Fruit fly (Drosophila melanogaster): ENCODE measurements around the gene MSAmiP.

Gene MSAmiP

DNA sequence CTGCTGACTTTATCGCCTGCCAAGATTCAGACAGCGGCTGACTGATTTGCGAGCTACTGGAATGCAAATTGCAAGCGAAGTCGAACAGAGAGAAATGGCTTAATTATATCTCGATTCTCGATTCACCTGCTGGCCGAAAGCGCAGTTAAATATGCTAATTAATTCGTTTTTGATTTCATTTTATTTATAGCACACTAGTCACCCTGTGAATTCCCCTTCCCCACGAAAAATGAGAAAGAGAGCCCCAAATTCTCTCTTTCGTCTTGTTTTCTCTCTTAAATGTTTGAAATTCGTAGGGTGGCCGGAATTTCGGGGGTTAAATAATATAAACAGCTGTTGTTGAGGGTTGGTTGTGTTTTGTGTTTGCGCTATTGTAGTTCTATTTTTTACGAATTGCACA is 19.4 kb downstream of the MSAmiP start:
- no peak for TF ChIP-seq Clk (GFP tag; optimal IDR thresholded peaks at IDR 0.05)
- no peak for TF ChIP-seq cnc (optimal IDR thresholded peaks at IDR 0.05)
- TF ChIP-seq CG11617 (GFP tag; optimal IDR thresholded peaks at IDR 0.05): no peak
- TF ChIP-seq CG33017 (tag; optimal IDR thresholded peaks at IDR 0.05): no peak

DNA sequence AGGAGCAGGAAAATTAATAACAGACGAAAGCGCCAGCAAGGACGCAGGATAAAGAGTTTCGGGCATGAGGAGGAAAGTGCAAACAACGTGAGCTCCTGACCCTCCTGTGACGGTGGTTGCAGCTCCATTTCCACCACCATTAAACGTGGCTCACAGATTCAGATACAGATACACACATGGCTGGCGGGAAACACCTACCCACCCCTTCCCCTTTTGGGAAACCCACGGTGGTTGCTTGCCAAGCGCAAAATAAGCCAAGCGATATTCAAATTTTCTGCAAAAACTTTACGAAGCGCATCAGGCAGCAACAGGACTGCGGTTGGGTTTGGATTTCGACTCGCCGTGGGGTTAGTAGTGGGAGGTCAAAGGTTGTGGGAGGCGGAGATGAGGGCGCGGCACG is 20.6 kb downstream of the MSAmiP start:
- TF ChIP-seq CG1620 (GFP tag; optimal IDR thresholded peaks at IDR 0.05) (no peak), cic (GFP tag; optimal IDR thresholded peaks at IDR 0.05) (no peak), ovo (GFP tag; optimal IDR thresholded peaks at IDR 0.05) (no peak), Mnt (GFP tag; optimal IDR thresholded peaks at IDR 0.05) (no peak), tj (GFP tag; optimal IDR thresholded peaks at IDR 0.05) (no peak), kay (GFP tag; ENCODE audit: borderline replicate concordance) (no peak), CG11617 (GFP tag; optimal IDR thresholded peaks at IDR 0.05) (no peak), toe (GFP tag; optimal IDR thresholded peaks at IDR 0.05) (no peak), CG5204 (GFP tag; optimal IDR thresholded peaks at IDR 0.05) (no peak), bab1 (GFP tag; optimal IDR thresholded peaks at IDR 0.05) (no peak), Crg-1 (GFP tag; optimal IDR thresholded peaks at IDR 0.05) (no peak), CG14711 (tag; optimal IDR thresholded peaks at IDR 0.05) (no peak), CG7045 (GFP tag; optimal IDR thresholded peaks at IDR 0.05) (no peak), CG12768 (GFP tag; optimal IDR thresholded peaks at IDR 0.05) (no peak), CG7101 (tag; optimal IDR thresholded peaks at IDR 0.05) (no peak), cnc (optimal IDR thresholded peaks at IDR 0.05) (no peak), CG33017 (tag; optimal IDR thresholded peaks at IDR 0.05) (no peak)

DNA sequence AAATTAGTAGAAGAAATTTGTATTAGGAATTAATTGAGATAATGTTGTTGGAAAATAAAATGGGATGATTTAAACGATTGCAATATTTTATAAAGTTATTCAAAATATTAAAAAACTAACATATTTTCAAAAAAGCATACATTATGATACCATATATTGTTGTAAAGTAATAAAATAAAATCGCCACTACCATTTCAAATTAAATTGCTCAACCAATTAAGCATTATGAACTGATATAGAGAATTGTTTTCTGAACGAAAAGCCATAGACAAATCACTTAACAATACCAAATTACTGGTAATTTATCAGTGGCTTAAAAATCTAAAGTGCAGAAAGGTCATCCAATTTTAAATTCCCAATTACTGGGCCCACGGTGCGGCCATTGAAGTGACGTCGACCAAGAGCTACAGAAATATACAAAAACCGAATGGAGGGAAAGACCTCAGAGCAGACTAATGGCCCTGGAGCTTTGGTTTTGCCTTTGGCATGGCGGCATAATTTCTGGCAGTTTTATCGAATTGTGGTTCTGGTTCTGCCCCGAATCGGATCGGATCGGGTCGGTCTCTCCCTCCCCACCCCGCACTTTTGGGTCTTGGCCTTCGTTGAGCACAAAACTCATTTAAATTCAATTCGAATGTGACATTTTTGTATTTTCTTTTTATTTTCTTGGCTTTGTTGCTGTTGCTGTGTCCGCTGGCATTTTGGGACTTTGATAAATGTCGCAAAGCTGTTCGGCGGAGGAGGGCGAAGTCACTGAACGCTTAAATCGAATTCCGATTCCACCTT is 22.9 kb downstream of the MSAmiP start:
- TF ChIP-seq CG7045 (GFP tag; optimal IDR thresholded peaks at IDR 0.05): no peak

DNA sequence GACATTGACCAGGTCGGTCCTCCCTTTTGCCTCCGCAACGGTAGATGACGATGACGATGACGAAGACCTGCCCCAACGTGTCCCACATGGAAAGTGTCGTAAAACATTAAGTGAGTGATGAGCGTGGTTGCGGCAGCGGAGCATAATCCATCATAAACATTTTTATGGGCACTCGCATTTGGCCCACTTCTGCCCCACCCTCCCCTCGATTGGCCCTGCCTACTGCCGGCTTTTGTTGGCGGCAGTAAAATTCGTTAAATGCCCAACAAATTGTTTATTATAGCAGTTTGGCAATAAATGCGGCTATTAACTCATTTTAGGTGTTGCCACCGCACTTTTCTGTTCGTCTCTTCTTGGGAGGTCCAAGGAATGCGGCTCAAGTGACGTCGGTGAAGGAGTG is 24.8 kb downstream of the MSAmiP start:
- no peak for TF ChIP-seq Hr96 (GFP tag; optimal IDR thresholded peaks at IDR 0.05)

DNA sequence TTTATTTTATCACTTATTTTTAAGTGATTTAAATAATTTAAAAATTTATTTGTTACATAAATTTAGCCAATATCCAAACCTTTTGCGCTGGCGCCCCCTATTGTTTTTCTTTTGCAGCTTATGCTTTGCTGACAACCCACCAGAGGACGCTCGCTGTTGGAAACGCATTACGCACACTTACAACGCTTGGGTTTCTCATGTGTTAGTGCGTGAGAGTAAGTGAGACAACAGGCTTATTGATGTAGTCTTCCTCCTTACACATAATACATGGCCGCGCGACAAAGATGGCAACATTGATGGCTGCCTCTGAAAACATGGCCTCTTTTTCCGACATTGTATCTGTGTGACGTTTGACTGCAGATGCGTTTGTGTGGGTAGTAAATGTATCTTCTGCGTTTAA is 26.8 kb downstream of the MSAmiP start:
- TF ChIP-seq Clk (GFP tag; optimal IDR thresholded peaks at IDR 0.05) (no peak), bab1 (GFP tag; optimal IDR thresholded peaks at IDR 0.05) (no peak), CG1620 (GFP tag; optimal IDR thresholded peaks at IDR 0.05) (peak; percentile 38), CG7045 (GFP tag; optimal IDR thresholded peaks at IDR 0.05) (no peak), CG7101 (tag; optimal IDR thresholded peaks at IDR 0.05) (no peak), toe (GFP tag; optimal IDR thresholded peaks at IDR 0.05) (peak; percentile 5), CG5204 (GFP tag; optimal IDR thresholded peaks at IDR 0.05) (no peak), CG11617 (GFP tag; optimal IDR thresholded peaks at IDR 0.05) (no peak), CG12768 (GFP tag; optimal IDR thresholded peaks at IDR 0.05) (no peak), pad (GFP tag; optimal IDR thresholded peaks at IDR 0.05) (peak; percentile 80), CG33017 (tag; optimal IDR thresholded peaks at IDR 0.05) (no peak), Mnt (GFP tag; optimal IDR thresholded peaks at IDR 0.05) (no peak), Hr96 (GFP tag; optimal IDR thresholded peaks at IDR 0.05) (peak; percentile 1), CG14711 (tag; optimal IDR thresholded peaks at IDR 0.05) (no peak), Crg-1 (GFP tag; optimal IDR thresholded peaks at IDR 0.05) (no peak), tj (GFP tag; optimal IDR thresholded peaks at IDR 0.05) (no peak), ovo (GFP tag; optimal IDR thresholded peaks at IDR 0.05) (peak; percentile 2), kay (GFP tag; ENCODE audit: borderline replicate concordance) (peak; percentile 63), cnc (optimal IDR thresholded peaks at IDR 0.05) (no peak), cic (GFP tag; optimal IDR thresholded peaks at IDR 0.05) (no peak)

DNA sequence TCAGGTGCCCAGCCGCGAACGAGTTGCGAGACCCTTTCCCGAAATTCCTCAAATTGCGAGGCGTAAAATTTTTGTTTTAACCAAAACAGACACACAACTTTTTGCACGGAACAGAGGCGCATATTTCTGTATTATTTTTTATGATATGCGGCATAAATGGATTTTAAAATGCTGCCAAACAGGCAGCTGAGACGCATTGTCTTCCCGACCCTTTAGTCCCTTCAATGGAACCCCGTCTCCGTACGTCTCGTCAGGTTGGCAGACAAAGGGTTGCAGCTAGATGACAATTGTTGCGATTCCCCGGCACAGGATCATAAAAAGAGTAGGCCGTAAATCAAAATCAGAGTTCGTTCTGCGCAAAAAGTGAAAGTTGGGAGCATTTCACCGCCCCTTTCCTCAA is 31.1 kb downstream of the MSAmiP start:
- TF ChIP-seq ovo (GFP tag; optimal IDR thresholded peaks at IDR 0.05) (no peak), cnc (optimal IDR thresholded peaks at IDR 0.05) (no peak), CG33017 (tag; optimal IDR thresholded peaks at IDR 0.05) (no peak), Clk (GFP tag; optimal IDR thresholded peaks at IDR 0.05) (no peak), CG7101 (tag; optimal IDR thresholded peaks at IDR 0.05) (no peak), Hr96 (GFP tag; optimal IDR thresholded peaks at IDR 0.05) (no peak), toe (GFP tag; optimal IDR thresholded peaks at IDR 0.05) (no peak), pad (GFP tag; optimal IDR thresholded peaks at IDR 0.05) (no peak), CG14711 (tag; optimal IDR thresholded peaks at IDR 0.05) (no peak), CG7045 (GFP tag; optimal IDR thresholded peaks at IDR 0.05) (no peak), CG11617 (GFP tag; optimal IDR thresholded peaks at IDR 0.05) (no peak), Crg-1 (GFP tag; optimal IDR thresholded peaks at IDR 0.05) (no peak)

DNA sequence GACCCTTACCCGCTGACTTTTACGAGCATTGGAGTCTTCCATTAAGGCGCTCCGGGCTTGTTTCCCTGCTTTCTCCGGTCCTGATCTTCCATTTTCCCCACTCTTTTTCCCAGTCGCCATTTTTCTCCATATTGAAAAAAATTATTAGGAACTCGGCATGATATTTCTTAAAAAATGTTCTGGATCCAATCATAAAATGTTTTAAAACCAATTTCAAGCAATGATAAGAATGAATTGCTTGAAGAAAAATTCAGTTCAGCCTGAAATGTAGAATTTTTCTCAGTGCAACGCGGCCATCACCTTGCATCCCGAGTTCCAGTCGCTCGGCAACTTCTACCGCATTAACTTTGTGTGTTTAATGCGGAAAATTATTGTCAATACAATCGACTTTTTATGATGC is 34.9 kb downstream of the MSAmiP start:
- no peak for TF ChIP-seq toe (GFP tag; optimal IDR thresholded peaks at IDR 0.05)
- TF ChIP-seq Crg-1 (GFP tag; optimal IDR thresholded peaks at IDR 0.05): no peak
- no peak for TF ChIP-seq pad (GFP tag; optimal IDR thresholded peaks at IDR 0.05)
- TF ChIP-seq ovo (GFP tag; optimal IDR thresholded peaks at IDR 0.05): no peak
- no peak for TF ChIP-seq CG7045 (GFP tag; optimal IDR thresholded peaks at IDR 0.05)
- TF ChIP-seq CG5204 (GFP tag; optimal IDR thresholded peaks at IDR 0.05): no peak
- no peak for TF ChIP-seq cnc (optimal IDR thresholded peaks at IDR 0.05)
- TF ChIP-seq tj (GFP tag; optimal IDR thresholded peaks at IDR 0.05): no peak
- no peak for TF ChIP-seq Mnt (GFP tag; optimal IDR thresholded peaks at IDR 0.05)
- no peak for TF ChIP-seq Hr96 (GFP tag; optimal IDR thresholded peaks at IDR 0.05)
- no peak for TF ChIP-seq bab1 (GFP tag; optimal IDR thresholded peaks at IDR 0.05)
- TF ChIP-seq CG11617 (GFP tag; optimal IDR thresholded peaks at IDR 0.05): no peak
- no peak for TF ChIP-seq Clk (GFP tag; optimal IDR thresholded peaks at IDR 0.05)

Measured in whole organism, adult.